Fruit fly (Drosophila melanogaster) whole organism, embryonic: ENCODE results near the gene CG7966.

ENCODE experiments used
- B-H2 ChIP-seq: fragments of 200-800 bp; sonication (Bioruptor generic); optimal IDR thresholded peaks from 2 replicates; lab custom pipeline; 2018; ENCODE audit warnings: missing biosample characterization, mild to moderate bottlenecking, missing genetic modification characterization
- CG10147 ChIP-seq: fragments of 200-800 bp; sonication (Bioruptor generic); optimal IDR thresholded peaks from 2 replicates; lab custom pipeline; 2019; ENCODE audit warnings: missing biosample characterization, mild to moderate bottlenecking, missing genetic modification characterization, moderate library complexity
- CG10654 ChIP-seq: fragments of 200-800 bp; sonication (Bioruptor generic); optimal IDR thresholded peaks from 2 replicates; lab custom pipeline; 2016; ENCODE audit warnings: missing biosample characterization, missing genetic modification characterization
- CG11398 ChIP-seq: fragments of 200-800 bp; sonication (Bioruptor generic); optimal IDR thresholded peaks from 2 replicates; lab custom pipeline; 2016; ENCODE audit warnings: missing biosample characterization, missing genetic modification characterization
- CG1529 ChIP-seq: fragments of 200-800 bp; sonication (Bioruptor generic); optimal IDR thresholded peaks from 3 replicates; lab custom pipeline; 2018; ENCODE audit warnings: missing biosample characterization, missing genetic modification characterization
- CG16815 ChIP-seq: fragments of 200-800 bp; sonication (Bioruptor generic); optimal IDR thresholded peaks from 3 replicates; lab custom pipeline; 2017; ENCODE audit warnings: missing biosample characterization, mild to moderate bottlenecking, missing genetic modification characterization
- CG16863 ChIP-seq: fragments of 200-800 bp; sonication (Bioruptor generic); optimal IDR thresholded peaks from 3 replicates; lab custom pipeline; 2016; ENCODE audit warnings: missing biosample characterization, missing genetic modification characterization
- CG17328 ChIP-seq: fragments of 200-800 bp; sonication (Bioruptor generic); IDR thresholded peaks from 2 replicates; pipeline ENCODE4 v1.3.6; 2022; ENCODE audit warnings: missing biosample characterization, missing genetic modification characterization
- CG17359 ChIP-seq: fragments of 200-800 bp; sonication (Bioruptor generic); optimal IDR thresholded peaks from 3 replicates; lab custom pipeline; 2018; ENCODE audit warnings: missing biosample characterization, mild to moderate bottlenecking, missing genetic modification characterization, moderate library complexity
- CG17361 ChIP-seq: fragments of 200-800 bp; sonication (Bioruptor generic); IDR thresholded peaks from 3 replicates; pipeline ENCODE4 v1.3.6; 2022; ENCODE audit warnings: missing biosample characterization, missing genetic modification characterization
- CG1792 ChIP-seq: fragments of 200-800 bp; sonication (Bioruptor generic); optimal IDR thresholded peaks from 2 replicates; lab custom pipeline; 2016; ENCODE audit warnings: missing biosample characterization, missing genetic modification characterization
- CG31388 ChIP-seq: fragments of 200-800 bp; sonication (Bioruptor generic); optimal IDR thresholded peaks from 2 replicates; lab custom pipeline; 2016; ENCODE audit warnings: missing biosample characterization, missing genetic modification characterization
- CG3163 ChIP-seq: fragments of 200-800 bp; sonication (Bioruptor generic); optimal IDR thresholded peaks from 3 replicates; lab custom pipeline; 2016; ENCODE audit warnings: missing biosample characterization, missing genetic modification characterization
- CG32767 ChIP-seq: fragments of 200-800 bp; sonication (Bioruptor generic); IDR thresholded peaks from 2 replicates; pipeline ENCODE4 v1.3.6; 2022; ENCODE audit warnings: missing biosample characterization, missing genetic modification characterization
- CG34422 ChIP-seq: fragments of 200-800 bp; sonication (Bioruptor generic); IDR thresholded peaks from 3 replicates; pipeline ENCODE4 v1.3.6; 2022; ENCODE audit warnings: missing biosample characterization, missing genetic modification characterization
- CG3838 ChIP-seq: fragments of 200-800 bp; sonication (Bioruptor generic); optimal IDR thresholded peaks from 3 replicates; lab custom pipeline; 2016; ENCODE audit warnings: missing biosample characterization, missing genetic modification characterization
- CG4617 ChIP-seq: fragments of 200-800 bp; sonication (Bioruptor generic); optimal IDR thresholded peaks from 3 replicates; lab custom pipeline; 2016; ENCODE audit warnings: missing biosample characterization, missing genetic modification characterization, borderline replicate concordance
- CG6254 ChIP-seq: fragments of 200-800 bp; sonication (Bioruptor generic); optimal IDR thresholded peaks from 3 replicates; lab custom pipeline; 2017; ENCODE audit warnings: mild to moderate bottlenecking, missing biosample characterization, missing genetic modification reagents, missing genetic modification characterization
- CG6854 ChIP-seq: fragments of 200-800 bp; sonication (Bioruptor generic); optimal IDR thresholded peaks from 3 replicates; lab custom pipeline; 2017; ENCODE audit warnings: missing biosample characterization, mild to moderate bottlenecking, missing genetic modification characterization
- CG7372 ChIP-seq: fragments of 200-800 bp; sonication (Bioruptor generic); IDR thresholded peaks from 2 replicates; pipeline ENCODE4 v1.3.6; 2022; ENCODE audit warnings: missing biosample characterization, missing genetic modification characterization
- CG7839 ChIP-seq: fragments of 200-800 bp; sonication (Bioruptor generic); optimal IDR thresholded peaks from 3 replicates; lab custom pipeline; 2018; ENCODE audit warnings: missing biosample characterization, mild to moderate bottlenecking, missing genetic modification characterization, moderate library complexity
- CG7963 ChIP-seq: fragments of 200-800 bp; sonication (Bioruptor generic); IDR thresholded peaks from 3 replicates; pipeline ENCODE4 v1.3.6; 2022; ENCODE audit warnings: missing biosample characterization, missing genetic modification characterization; ENCODE audit not compliant: partially characterized antibody
- CG8478 ChIP-seq: fragments of >200 bp; optimal IDR thresholded peaks from 2 replicates; lab custom pipeline; 2018
- CG9727 ChIP-seq: fragments of 200-800 bp; sonication (Bioruptor generic); optimal IDR thresholded peaks from 3 replicates; lab custom pipeline; 2017; ENCODE audit warnings: missing biosample characterization, mild to moderate bottlenecking, missing genetic modification characterization
- Dll ChIP-seq: fragments of 200-800 bp; sonication (Bioruptor generic); IDR thresholded peaks from 4 replicates; pipeline ENCODE4 v1.3.6; 2022; ENCODE audit warnings: missing biosample characterization, missing genetic modification characterization; ENCODE audit not compliant: partially characterized antibody
- Doc3 ChIP-seq: fragments of 200-800 bp; sonication (Bioruptor generic); IDR thresholded peaks from 3 replicates; pipeline ENCODE4 v1.3.6; 2022; ENCODE audit warnings: missing biosample characterization, missing genetic modification characterization; ENCODE audit not compliant: partially characterized antibody
- Ets97D ChIP-seq: fragments of 200-800 bp; sonication (Bioruptor generic); optimal IDR thresholded peaks from 3 replicates; lab custom pipeline; 2016; ENCODE audit warnings: missing biosample characterization, missing genetic modification characterization
- HLH3B ChIP-seq: fragments of 200-800 bp; sonication (Bioruptor generic); IDR thresholded peaks from 2 replicates; pipeline ENCODE4 v1.3.6; 2022; ENCODE audit warnings: missing biosample characterization, missing genetic modification characterization
- HLH4C ChIP-seq: fragments of 200-800 bp; sonication (Bioruptor generic); IDR thresholded peaks from 3 replicates; pipeline ENCODE4 v1.3.6; 2022; ENCODE audit warnings: missing biosample characterization, missing genetic modification characterization; ENCODE audit not compliant: partially characterized antibody
- Max ChIP-seq: fragments of 200-800 bp; sonication (Bioruptor generic); optimal IDR thresholded peaks from 2 replicates; lab custom pipeline; 2016; ENCODE audit warnings: missing biosample characterization, mild to moderate bottlenecking, missing genetic modification characterization
- Six4 ChIP-seq: fragments of 200-800 bp; sonication (Bioruptor generic); optimal IDR thresholded peaks from 2 replicates; lab custom pipeline; 2016; ENCODE audit warnings: missing biosample characterization, missing genetic modification characterization
- Xrp1 ChIP-seq: fragments of 200-800 bp; sonication (Bioruptor generic); IDR thresholded peaks from 2 replicates; pipeline ENCODE4 v1.3.6; 2022; ENCODE audit warnings: missing biosample characterization, missing genetic modification characterization
- ab ChIP-seq: fragments of 200-800 bp; sonication (Bioruptor generic); optimal IDR thresholded peaks from 2 replicates; lab custom pipeline; 2016; ENCODE audit warnings: missing biosample characterization, missing genetic modification characterization
- abd-A ChIP-seq: fragments of 200-800 bp; sonication (Bioruptor generic); optimal IDR thresholded peaks from 3 replicates; lab custom pipeline; 2019; ENCODE audit warnings: missing biosample characterization, mild to moderate bottlenecking, missing genetic modification characterization, moderate library complexity
- amos ChIP-seq: fragments of 200-800 bp; sonication (Bioruptor generic); IDR thresholded peaks from 2 replicates; pipeline ENCODE4 v1.3.6; 2022; ENCODE audit warnings: missing biosample characterization, missing genetic modification characterization; ENCODE audit not compliant: partially characterized antibody
- bigmax ChIP-seq: fragments of 200-800 bp; sonication (Bioruptor generic); optimal IDR thresholded peaks from 2 replicates; lab custom pipeline; 2018; ENCODE audit warnings: missing biosample characterization, mild to moderate bottlenecking, missing genetic modification characterization
- bsh ChIP-seq, 2 experiments: fragments of 200-800 bp; sonication (Bioruptor generic); optimal IDR thresholded peaks; 2 replicates each; lab custom pipeline; 2017 to 2018; ENCODE audit warnings: mild to moderate bottlenecking in 2 of 2, missing biosample characterization in 2 of 2, missing genetic modification characterization in 2 of 2, moderate library complexity in 1 of 2
- chif ChIP-seq, 2 experiments: fragments of 200-800 bp; sonication (Bioruptor generic); optimal IDR thresholded peaks; 3 replicates each; lab custom pipeline; 2016; ENCODE audit warnings: missing biosample characterization in 2 of 2, missing genetic modification characterization in 2 of 2
- chm ChIP-seq: fragments of 200-800 bp; sonication (Bioruptor generic); IDR thresholded peaks from 2 replicates; pipeline ENCODE4 v1.3.6; 2022; ENCODE audit warnings: missing biosample characterization, missing genetic modification characterization
- crc ChIP-seq: fragments of 200-800 bp; sonication (Bioruptor generic); optimal IDR thresholded peaks from 2 replicates; lab custom pipeline; 2016; ENCODE audit warnings: missing biosample characterization, missing genetic modification characterization
- eyg ChIP-seq: fragments of 200-800 bp; sonication (Bioruptor generic); optimal IDR thresholded peaks from 3 replicates; lab custom pipeline; 2016; ENCODE audit warnings: missing biosample characterization, missing genetic modification characterization
- fd102C ChIP-seq: fragments of 200-800 bp; sonication (Bioruptor generic); optimal IDR thresholded peaks from 2 replicates; lab custom pipeline; 2018; ENCODE audit warnings: missing biosample characterization, mild to moderate bottlenecking, missing genetic modification characterization, moderate library complexity
- kay ChIP-seq: fragments of 200-800 bp; sonication (Bioruptor generic); optimal IDR thresholded peaks from 2 replicates; lab custom pipeline; 2016; ENCODE audit warnings: missing biosample characterization, missing genetic modification characterization
- ken ChIP-seq: fragments of 200-800 bp; sonication (Bioruptor generic); IDR thresholded peaks from 3 replicates; pipeline ENCODE4 v1.3.6; 2022; ENCODE audit warnings: missing biosample characterization, missing genetic modification characterization
- lola ChIP-seq, 3 experiments: fragments of >200 bp in 2 of 3; fragments of 200-800 bp in 1 of 3; sonication (Bioruptor generic) in 1 of 3; optimal IDR thresholded peaks; 2 replicates each; lab custom pipeline; 2017 to 2019; ENCODE audit warnings: missing biosample characterization in 3 of 3, missing genetic modification characterization in 3 of 3, mild to moderate bottlenecking in 1 of 3, moderate library complexity in 1 of 3
- maf-S ChIP-seq: fragments of 200-800 bp; sonication (Bioruptor generic); optimal IDR thresholded peaks from 2 replicates; lab custom pipeline; 2016; ENCODE audit warnings: missing biosample characterization, missing genetic modification characterization
- pros ChIP-seq: fragments of 200-800 bp; sonication (Bioruptor generic); optimal IDR thresholded peaks from 3 replicates; lab custom pipeline; 2019; ENCODE audit warnings: missing biosample characterization, mild to moderate bottlenecking, missing genetic modification characterization, moderate library complexity
- ro ChIP-seq: fragments of 200-800 bp; sonication (Bioruptor generic); IDR thresholded peaks from 2 replicates; pipeline ENCODE4 v1.3.6; 2022; ENCODE audit warnings: missing biosample characterization, missing genetic modification characterization
- seq ChIP-seq: fragments of 200-800 bp; sonication (Bioruptor generic); IDR thresholded peaks from 2 replicates; pipeline ENCODE4 v1.3.6; 2022; ENCODE audit warnings: missing biosample characterization, missing genetic modification characterization
- tio ChIP-seq: fragments of 200-800 bp; sonication (Bioruptor generic); optimal IDR thresholded peaks from 2 replicates; lab custom pipeline; 2017; ENCODE audit warnings: missing biosample characterization, missing genetic modification characterization, inconsistent platforms

Gene CG7966

DNA sequence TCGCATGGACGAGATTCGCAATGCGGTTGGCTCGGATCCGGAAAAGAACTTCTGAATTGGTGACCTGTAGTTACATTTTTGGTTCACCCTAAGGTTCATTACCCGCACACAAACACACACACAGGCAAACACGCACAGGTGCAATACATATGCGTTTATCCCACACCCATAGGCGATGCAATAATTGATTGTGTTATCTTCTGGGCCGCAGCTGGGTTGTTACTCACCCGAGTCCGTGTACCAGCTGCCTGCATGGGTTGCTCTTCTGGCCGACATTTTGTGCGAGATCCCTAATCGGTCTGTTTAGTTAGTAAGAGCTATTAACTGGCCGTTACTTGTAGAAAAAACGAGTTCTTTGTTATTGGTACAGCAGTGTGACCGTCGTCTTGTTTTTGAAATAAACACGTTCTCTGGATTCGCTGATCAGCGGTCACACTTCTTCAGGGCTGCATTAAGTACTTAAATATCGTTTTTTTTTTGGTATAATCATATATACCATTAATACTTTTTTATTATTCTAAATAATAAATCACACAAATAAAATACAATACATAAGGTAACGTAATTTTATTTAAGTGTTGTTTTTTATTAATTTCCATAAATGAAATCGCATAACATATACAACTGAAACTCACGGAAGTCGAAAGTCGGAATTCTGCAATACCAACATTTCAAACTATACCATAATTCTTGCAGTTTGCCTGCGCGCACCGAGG, 40.2 kb downstream of the CG7966 start, which contains the start of gene CG8031 (continued):
- TF ChIP-seq HLH4C (GFP tag; lab: Robert Waterston, UW): no peak
- no peak for TF ChIP-seq eyg
- TF ChIP-seq CG1529 (GFP tag; lab: Kevin White, UChicago): no peak
- TF ChIP-seq crc (GFP tag; lab: Kevin White, UChicago): no peak
- TF ChIP-seq kay: no peak
- TF ChIP-seq CG17359 (tag; lab: Kevin White, UChicago): no peak
- peak; percentile 21 for TF ChIP-seq CG8478 (lab: Kevin White, UChicago)
- TF ChIP-seq CG32767 (GFP tag; lab: Robert Waterston, UW): no peak
- no peak for TF ChIP-seq CG3838 (GFP tag; lab: Kevin White, UChicago)
- no peak for TF ChIP-seq Doc3 (GFP tag; lab: Robert Waterston, UW)
- no peak; the same call in 1 of the 2 replicates for TF ChIP-seq amos (GFP tag; lab: Robert Waterston, UW)
- TF ChIP-seq CG16815 (GFP tag; lab: Kevin White, UChicago): no peak
- TF ChIP-seq bsh (GFP tag; optimal IDR thresholded peaks at IDR 0.05; lab: Kevin White, UChicago): no peak
- no peak for TF ChIP-seq Max (GFP tag; lab: Kevin White, UChicago)
- no peak for TF ChIP-seq ken (GFP tag; lab: Robert Waterston, UW)
- TF ChIP-seq CG3163 (GFP tag; lab: Kevin White, UChicago): no peak
- TF ChIP-seq chm: no peak
- TF ChIP-seq CG6854 (GFP tag; lab: Kevin White, UChicago): no peak
- TF ChIP-seq CG31388 (GFP tag; lab: Kevin White, UChicago): no peak
- no peak for TF ChIP-seq HLH3B (GFP tag; lab: Robert Waterston, UW)
- no peak for TF ChIP-seq CG7372 (GFP tag; lab: Robert Waterston, UW)
- TF ChIP-seq chif (GFP tag; optimal IDR thresholded peaks at IDR 0.05; lab: Kevin White, UChicago): no peak
- no peak for TF ChIP-seq CG7839 (tag; lab: Kevin White, UChicago)
- no peak for TF ChIP-seq CG17328
- TF ChIP-seq Six4 (GFP tag; lab: Kevin White, UChicago): no peak
- no peak for TF ChIP-seq fd102C (GFP tag; lab: Kevin White, UChicago)
- no peak for TF ChIP-seq pros (GFP tag; lab: Kevin White, UChicago)
- no peak for TF ChIP-seq Xrp1 (GFP tag; lab: Robert Waterston, UW)
- TF ChIP-seq CG4617 (GFP tag; lab: Kevin White, UChicago): peak; percentile 58
- TF ChIP-seq maf-S: no peak
- no peak for TF ChIP-seq bigmax (GFP tag; lab: Kevin White, UChicago)
- no peak for TF ChIP-seq B-H2 (GFP tag; lab: Kevin White, UChicago)
- no peak for TF ChIP-seq abd-A
- no peak for TF ChIP-seq CG16863 (GFP tag; lab: Kevin White, UChicago)
- TF ChIP-seq CG10654 (GFP tag; lab: Kevin White, UChicago): no peak
- TF ChIP-seq CG9727 (GFP tag; lab: Kevin White, UChicago): no peak
- no peak for TF ChIP-seq CG10147 (GFP tag; lab: Kevin White, UChicago)
- 0 out of 4 replicates have a peak, but pooled peaks have one; percentile 17 for TF ChIP-seq Dll (GFP tag; lab: Robert Waterston, UW)
- TF ChIP-seq CG11398 (GFP tag; lab: Kevin White, UChicago): no peak
- TF ChIP-seq CG34422 (GFP tag; lab: Robert Waterston, UW): peak; percentile 66; the same call in 2 of the 3 replicates
- TF ChIP-seq ro (GFP tag; lab: Robert Waterston, UW): no peak
- 0 out of 2 replicates have a peak, but pooled peaks have one; percentile 9 for TF ChIP-seq seq (GFP tag; lab: Robert Waterston, UW)
- no peak for TF ChIP-seq CG17361
- no peak for TF ChIP-seq CG7963 (GFP tag; lab: Robert Waterston, UW)
- no peak for TF ChIP-seq CG6254 (GFP tag; lab: Kevin White, UChicago)
- TF ChIP-seq CG1792: no peak
- TF ChIP-seq lola (GFP tag; optimal IDR thresholded peaks at IDR 0.05; lab: Kevin White, UChicago): peak in 1 of 3 experiments; percentile 14
- TF ChIP-seq ab: no peak
- no peak for TF ChIP-seq tio (GFP tag; lab: Kevin White, UChicago)
- TF ChIP-seq Ets97D (GFP tag; lab: Kevin White, UChicago): peak; percentile 16
